Worm (Caenorhabditis elegans): Measurements from ENCODE around the gene W02A2.12.

ce11 chrIV:13364869-13365268 is 16.2 kb upstream of the W02A2.12 start, which contains the start of gene srsx-25:
- TF ChIP-seq tbx-2 (tag; optimal IDR thresholded peaks at IDR 0.05) (no peak), pha-2 (tag; optimal IDR thresholded peaks at IDR 0.05) (no peak), fkh-10 (GFP tag; optimal IDR thresholded peaks at IDR 0.05) (no peak), unc-3 (GFP tag; conservative IDR thresholded peaks at IDR 0.05) (no peak), unc-3 (tag; optimal IDR thresholded peaks at IDR 0.05) (no peak), ceh-34 (tag; optimal IDR thresholded peaks at IDR 0.05) (no peak), ceh-19 (GFP tag; optimal IDR thresholded peaks at IDR 0.05) (no peak), ceh-22 (tag; optimal IDR thresholded peaks at IDR 0.05) (no peak), pros-1 (tag; optimal IDR thresholded peaks at IDR 0.05) (no peak), ceh-9 (tag; optimal IDR thresholded peaks at IDR 0.05) (no peak)
